Worm (Caenorhabditis elegans) whole organism, L4 larva: ENCODE data around the gene C54F6.20.

Source experiments
- ces-1 ChIP-seq: fragments of 150-350 bp; sonication (generic microtip); optimal IDR thresholded peaks from 4 replicates; lab custom pipeline; 2014; ENCODE audit warnings: missing biosample characterization, missing genetic modification reagents, missing genetic modification characterization
- pha-4 ChIP-seq, 2 experiments: fragments of 150-350 bp in 1 of 2; fragments of 200-800 bp in 1 of 2; sonication (Bioruptor generic) in 1 of 2; IDR thresholded peaks in 1 of 2; optimal IDR thresholded peaks in 1 of 2; 2 replicates each; pipeline versions ENCODE4 v1.3.6 to Lab custom; 2014 to 2022; ENCODE audit warnings: missing genetic modification characterization in 2 of 2, missing genetic modification reagents in 2 of 2, missing biosample characterization in 1 of 2, missing compliant biosample characterization in 1 of 2
- unc-130 ChIP-seq: sonication (generic microtip); optimal IDR thresholded peaks from 2 replicates; lab custom pipeline; 2016; ENCODE audit warnings: missing genetic modification reagents, missing genetic modification characterization, missing compliant biosample characterization

DNA sequence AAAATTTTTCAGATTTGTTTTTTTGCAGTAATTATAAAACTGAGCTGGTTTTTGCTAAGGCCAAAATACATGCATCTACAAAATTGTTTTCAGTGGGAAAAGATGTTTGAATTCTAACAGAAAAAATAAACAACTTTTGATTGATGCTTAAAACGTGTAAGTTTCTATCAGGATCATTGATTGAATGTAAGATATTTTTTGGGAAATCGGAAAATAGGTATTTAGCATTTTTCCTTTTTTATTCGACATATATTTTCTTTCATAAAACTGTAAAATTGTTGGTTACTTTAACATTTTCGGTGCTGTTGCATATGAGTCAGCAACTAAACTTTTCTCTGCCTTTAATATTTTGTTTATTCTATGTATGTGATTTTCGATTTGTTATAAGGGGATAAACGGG, at the start of gene C54F6.20:
- TF ChIP-seq unc-130 (GFP tag; lab: Kevin White, UChicago), result no peak
- no peak for TF ChIP-seq pha-4 (GFP tag; IDR thresholded peaks at IDR 0.05; lab: Robert Waterston, UW)
- no peak for TF ChIP-seq pha-4 (tag; optimal IDR thresholded peaks at IDR 0.05; lab: Kevin White, UChicago)
- no peak for TF ChIP-seq ces-1 (GFP tag; lab: Kevin White, UChicago)
